Worm (Caenorhabditis elegans): Measurements from ENCODE around the gene Y76B12C.8.

- TF ChIP-seq tbx-37 (GFP tag; conservative IDR thresholded peaks at IDR 0.05) (no peak), ets-7 (tag; optimal IDR thresholded peaks at IDR 0.05) (no peak)
Measured at ce11 chrIV:1965135-1965534, 14.7 kb upstream of the Y76B12C.8 start, which contains the start of gene Y48A5A.1.

All from whole organism, early embryonic.